Fruit fly (Drosophila melanogaster): Measurements from ENCODE around the gene CG5262.

Gene CG5262

dm6 chr3L:20446030-20446429, 15.8 kb upstream of the CG5262 start:
- no peak for TF ChIP-seq Ets98B (GFP tag; IDR thresholded peaks at IDR 0.05)
- no peak for TF ChIP-seq CG4496 (GFP tag; IDR thresholded peaks at IDR 0.05)
- TF ChIP-seq CG12605 (GFP tag; IDR thresholded peaks at IDR 0.05): no peak
- no peak for TF ChIP-seq rn (GFP tag; IDR thresholded peaks at IDR 0.05)
- no peak for TF ChIP-seq CG32121 (GFP tag; IDR thresholded peaks at IDR 0.05)
- TF ChIP-seq EcR (GFP tag; optimal IDR thresholded peaks at IDR 0.05): no peak
- no peak for TF ChIP-seq CG17806 (tag; optimal IDR thresholded peaks at IDR 0.05)
- no peak for TF ChIP-seq CG10348 (GFP tag; IDR thresholded peaks at IDR 0.05)
- TF ChIP-seq CG14655 (GFP tag; optimal IDR thresholded peaks at IDR 0.05): no peak
- no peak for TF ChIP-seq fd96Ca (GFP tag; IDR thresholded peaks at IDR 0.05)

dm6 chr3L:20444815-20445519, 14.7 kb upstream of the CG5262 start:
- peak; percentile 85 for TF ChIP-seq CG32121 (GFP tag; IDR thresholded peaks at IDR 0.05)
- peak; percentile 95 for TF ChIP-seq CG4496 (GFP tag; IDR thresholded peaks at IDR 0.05)
- TF ChIP-seq EcR (GFP tag; optimal IDR thresholded peaks at IDR 0.05): no peak
- peak; percentile 76 for TF ChIP-seq gl (tag; optimal IDR thresholded peaks at IDR 0.05)
- TF ChIP-seq Pif1B (GFP tag; optimal IDR thresholded peaks at IDR 0.05): peak; percentile 92
- TF ChIP-seq CG15710 (tag; optimal IDR thresholded peaks at IDR 0.05): peak; percentile 80
- peak; percentile 86 for TF ChIP-seq CG14655 (GFP tag; optimal IDR thresholded peaks at IDR 0.05)
- TF ChIP-seq CG34367 (tag; optimal IDR thresholded peaks at IDR 0.05): peak; percentile 83
- TF ChIP-seq fd96Ca (GFP tag; IDR thresholded peaks at IDR 0.05): peak; percentile 86
- peak; percentile 80 for TF ChIP-seq rn (GFP tag; IDR thresholded peaks at IDR 0.05)
- peak; percentile 88 for TF ChIP-seq Pif1A (GFP tag; optimal IDR thresholded peaks at IDR 0.05)
- no peak for TF ChIP-seq CG13204 (GFP tag; optimal IDR thresholded peaks at IDR 0.05)
- peak; percentile 91 for TF ChIP-seq CG12605 (GFP tag; IDR thresholded peaks at IDR 0.05)
- no peak for TF ChIP-seq CG10348 (GFP tag; IDR thresholded peaks at IDR 0.05)
- TF ChIP-seq D1 (tag; optimal IDR thresholded peaks at IDR 0.05): peak; percentile 65
- peak; percentile 85 for TF ChIP-seq CG8301 (tag; optimal IDR thresholded peaks at IDR 0.05)
- peak; percentile 86 for TF ChIP-seq CG8159 (tag; optimal IDR thresholded peaks at IDR 0.05)
- peak; percentile 91 for TF ChIP-seq Ets98B (GFP tag; IDR thresholded peaks at IDR 0.05)
- TF ChIP-seq Snoo (tag; optimal IDR thresholded peaks at IDR 0.05): peak; percentile 91
- peak; percentile 85 for TF ChIP-seq CG9948 (tag; optimal IDR thresholded peaks at IDR 0.05)
- peak; percentile 88 for TF ChIP-seq CG17806 (tag; optimal IDR thresholded peaks at IDR 0.05)

dm6 chr3L:20442674-20443313, 12.5 kb upstream of the CG5262 start:
- TF ChIP-seq CG9948 (tag; optimal IDR thresholded peaks at IDR 0.05) (no peak), CG13204 (GFP tag; optimal IDR thresholded peaks at IDR 0.05) (no peak), CG12605 (GFP tag; IDR thresholded peaks at IDR 0.05) (no peak), Pif1A (GFP tag; optimal IDR thresholded peaks at IDR 0.05) (no peak), Snoo (tag; optimal IDR thresholded peaks at IDR 0.05) (no peak), CG8301 (tag; optimal IDR thresholded peaks at IDR 0.05) (no peak), CG34367 (tag; optimal IDR thresholded peaks at IDR 0.05) (no peak), gl (tag; optimal IDR thresholded peaks at IDR 0.05) (no peak), CG15710 (tag; optimal IDR thresholded peaks at IDR 0.05) (no peak), CG8159 (tag; optimal IDR thresholded peaks at IDR 0.05) (no peak)

- no peak for TF ChIP-seq CG8301 (tag; optimal IDR thresholded peaks at IDR 0.05)
- no peak for TF ChIP-seq D1 (tag; optimal IDR thresholded peaks at IDR 0.05)
- TF ChIP-seq rn (GFP tag; IDR thresholded peaks at IDR 0.05): no peak
- TF ChIP-seq CG17806 (tag; optimal IDR thresholded peaks at IDR 0.05): peak; percentile 80
- TF ChIP-seq EcR (GFP tag; optimal IDR thresholded peaks at IDR 0.05): no peak
- TF ChIP-seq CG9948 (tag; optimal IDR thresholded peaks at IDR 0.05): peak; percentile 84
- TF ChIP-seq Snoo (tag; optimal IDR thresholded peaks at IDR 0.05): peak; percentile 79
- no peak for TF ChIP-seq CG12605 (GFP tag; IDR thresholded peaks at IDR 0.05)
- peak; percentile 73 for TF ChIP-seq CG34367 (tag; optimal IDR thresholded peaks at IDR 0.05)
- peak; percentile 84 for TF ChIP-seq CG15710 (tag; optimal IDR thresholded peaks at IDR 0.05)
- peak; percentile 26; the same call in 1 of the 2 replicates for TF ChIP-seq CG32121 (GFP tag; IDR thresholded peaks at IDR 0.05)
- no peak for TF ChIP-seq CG14655 (GFP tag; optimal IDR thresholded peaks at IDR 0.05)
- TF ChIP-seq CG8159 (tag; optimal IDR thresholded peaks at IDR 0.05): peak; percentile 92
- TF ChIP-seq fd96Ca (GFP tag; IDR thresholded peaks at IDR 0.05): no peak
- TF ChIP-seq gl (tag; optimal IDR thresholded peaks at IDR 0.05): peak; percentile 50
- TF ChIP-seq Pif1A (GFP tag; optimal IDR thresholded peaks at IDR 0.05): no peak
Observed at dm6 chr3L:20441632-20442469, 11.6 kb upstream of the CG5262 start, which contains the start of gene CG5910. TSS of gene CG5910 (plus strand) at chr3L:20442419.

dm6 chr3L:20440902-20441429, 10.7 kb upstream of the CG5262 start:
- TF ChIP-seq CG8159 (tag; optimal IDR thresholded peaks at IDR 0.05) (no peak), CG14655 (GFP tag; optimal IDR thresholded peaks at IDR 0.05) (no peak), CG32121 (GFP tag; IDR thresholded peaks at IDR 0.05) (no peak), Pif1B (GFP tag; optimal IDR thresholded peaks at IDR 0.05) (no peak), CG15710 (tag; optimal IDR thresholded peaks at IDR 0.05) (no peak), CG17806 (tag; optimal IDR thresholded peaks at IDR 0.05) (no peak), CG9948 (tag; optimal IDR thresholded peaks at IDR 0.05) (no peak), CG8301 (tag; optimal IDR thresholded peaks at IDR 0.05) (no peak), fd96Ca (GFP tag; IDR thresholded peaks at IDR 0.05) (no peak), Snoo (tag; optimal IDR thresholded peaks at IDR 0.05) (no peak), Pif1A (GFP tag; optimal IDR thresholded peaks at IDR 0.05) (no peak), CG13204 (GFP tag; optimal IDR thresholded peaks at IDR 0.05) (no peak), Ets98B (GFP tag; IDR thresholded peaks at IDR 0.05) (no peak), EcR (GFP tag; optimal IDR thresholded peaks at IDR 0.05) (no peak), D1 (tag; optimal IDR thresholded peaks at IDR 0.05) (no peak), CG10348 (GFP tag; IDR thresholded peaks at IDR 0.05) (no peak), CG4496 (GFP tag; IDR thresholded peaks at IDR 0.05) (no peak)
